Fruit fly (Drosophila melanogaster): ENCODE data around the gene Spn.
A peak's percentile ranks its signal among the peaks of the same experiment; 100 is the strongest.

The Spn gene

dm6 chr3L:2494183-2494541, 59.9 kb downstream of the Spn start (continued):
- TF ChIP-seq esg (GFP tag; conservative IDR thresholded peaks at IDR 0.05), result peak; percentile 81
- peak; percentile 80 for TF ChIP-seq org-1 (GFP tag; optimal IDR thresholded peaks at IDR 0.05)
- peak; percentile 76; the same call in 3 of the 4 replicates for TF ChIP-seq Gug (GFP tag; IDR thresholded peaks at IDR 0.05)
- peak; percentile 80 for TF ChIP-seq onecut (GFP tag; IDR thresholded peaks at IDR 0.05)
- peak; percentile 96 for TF ChIP-seq mam (GFP tag; optimal IDR thresholded peaks at IDR 0.05)
- TF ChIP-seq NFAT (GFP tag; IDR thresholded peaks at IDR 0.05), result peak; percentile 85
- TF ChIP-seq chinmo (GFP tag; IDR thresholded peaks at IDR 0.05; ENCODE audit: partially characterized antibody), result peak; percentile 59; the same call in 1 of the 4 replicates
- peak; percentile 40 for TF ChIP-seq CG12299 (tag; optimal IDR thresholded peaks at IDR 0.05)
- peak; percentile 35; the same call in 1 of the 2 replicates for TF ChIP-seq Gsc (GFP tag; IDR thresholded peaks at IDR 0.05)
- peak; percentile 42 for TF ChIP-seq fu2 (GFP tag; optimal IDR thresholded peaks at IDR 0.05)
- peak in 1 of 2 experiments; percentile 5 for TF ChIP-seq crp (GFP tag; optimal IDR thresholded peaks at IDR 0.05)
- TF ChIP-seq Dfd (GFP tag; optimal IDR thresholded peaks at IDR 0.05), result no peak
- TF ChIP-seq CG30431 (GFP tag; optimal IDR thresholded peaks at IDR 0.05), result peak; percentile 27
- TF ChIP-seq Dip3 (GFP tag; optimal IDR thresholded peaks at IDR 0.05), result peak; percentile 75
- TF ChIP-seq Mrtf (GFP tag; IDR thresholded peaks at IDR 0.05), result peak; percentile 83
- peak; percentile 82 for TF ChIP-seq CG18764 (GFP tag; optimal IDR thresholded peaks at IDR 0.05)
- TF ChIP-seq CG31365 (tag; optimal IDR thresholded peaks at IDR 0.05), result peak; percentile 65
- peak; percentile 50 for TF ChIP-seq CG16863 (GFP tag; optimal IDR thresholded peaks at IDR 0.05)
- TF ChIP-seq crc (GFP tag; optimal IDR thresholded peaks at IDR 0.05), result peak; percentile 81
- TF ChIP-seq jing (GFP tag; optimal IDR thresholded peaks at IDR 0.05), result peak; percentile 65
- TF ChIP-seq CG8281 (tag; optimal IDR thresholded peaks at IDR 0.05), result peak; percentile 61
- peak; percentile 70 for TF ChIP-seq HLH54F (GFP tag; optimal IDR thresholded peaks at IDR 0.05)
- TF ChIP-seq lola (GFP tag; optimal IDR thresholded peaks at IDR 0.05), result peak in 1 of 3 experiments; percentile 56
- TF ChIP-seq CG4404 (GFP tag; IDR thresholded peaks at IDR 0.05), result peak; percentile 81
- no peak for TF ChIP-seq da (GFP tag; optimal IDR thresholded peaks at IDR 0.05)
- peak; percentile 82 for TF ChIP-seq CG10654 (GFP tag; optimal IDR thresholded peaks at IDR 0.05)
- peak; percentile 82 for TF ChIP-seq Blimp-1 (GFP tag; optimal IDR thresholded peaks at IDR 0.05)
- peak; percentile 77 for TF ChIP-seq D19A (tag; optimal IDR thresholded peaks at IDR 0.05)
- TF ChIP-seq CG4854 (GFP tag; optimal IDR thresholded peaks at IDR 0.05), result peak; percentile 82
- TF ChIP-seq CG10321 (GFP tag; IDR thresholded peaks at IDR 0.05), result peak; percentile 60
- TF ChIP-seq CG10959 (GFP tag; IDR thresholded peaks at IDR 0.05), result peak; percentile 82
- peak; percentile 39; the same call in 1 of the 2 replicates for TF ChIP-seq Lim3 (GFP tag; IDR thresholded peaks at IDR 0.05)
- peak; percentile 87 for TF ChIP-seq Rx (GFP tag; IDR thresholded peaks at IDR 0.05)
- TF ChIP-seq CG43689 (GFP tag; IDR thresholded peaks at IDR 0.05), result peak; percentile 80
- TF ChIP-seq CG33557 (GFP tag; optimal IDR thresholded peaks at IDR 0.05), result no peak
- peak; percentile 75 for TF ChIP-seq CG10267 (tag; optimal IDR thresholded peaks at IDR 0.05)
- peak; percentile 89 for TF ChIP-seq CG9932 (GFP tag; IDR thresholded peaks at IDR 0.05)
- no peak for TF ChIP-seq D (optimal IDR thresholded peaks at IDR 0.05)
- TF ChIP-seq D (GFP tag; optimal IDR thresholded peaks at IDR 0.05), result peak; percentile 75
- TF ChIP-seq slou (GFP tag; optimal IDR thresholded peaks at IDR 0.05), result peak; percentile 34
- TF ChIP-seq CkIIα-i1 (GFP tag; IDR thresholded peaks at IDR 0.05), result peak; percentile 58; the same call in 1 of the 2 replicates
- peak; percentile 93 for TF ChIP-seq rib (GFP tag; IDR thresholded peaks at IDR 0.05)
- peak; percentile 92 for TF ChIP-seq vvl (GFP tag; IDR thresholded peaks at IDR 0.05)
- TF ChIP-seq bigmax (GFP tag; optimal IDR thresholded peaks at IDR 0.05), result no peak
- peak; percentile 84 for TF ChIP-seq otp (GFP tag; IDR thresholded peaks at IDR 0.05)
- TF ChIP-seq PHDP (tag; optimal IDR thresholded peaks at IDR 0.05), result peak; percentile 83
- TF ChIP-seq zfh2 (GFP tag; optimal IDR thresholded peaks at IDR 0.05), result peak; percentile 82
- peak; percentile 69 for TF ChIP-seq E2f2 (GFP tag; IDR thresholded peaks at IDR 0.05)
- TF ChIP-seq CG18476 (GFP tag; optimal IDR thresholded peaks at IDR 0.05), result peak; percentile 76
- TF ChIP-seq salm (tag; optimal IDR thresholded peaks at IDR 0.05), result peak; percentile 19
- TF ChIP-seq gem (tag; optimal IDR thresholded peaks at IDR 0.05), result peak; percentile 85
- no peak for TF ChIP-seq ato (GFP tag; IDR thresholded peaks at IDR 0.05; ENCODE audit: partially characterized antibody)
